Worm (Caenorhabditis elegans) whole organism, L4/young adult: ENCODE data around the gene asp-2.

Experiments
- W03F9.2 ChIP-seq: fragments of 150-350 bp; optimal IDR thresholded peaks from 2 replicates; lab custom pipeline; 2014; ENCODE audit warnings: missing biosample characterization, missing genetic modification characterization
- dao-5 ChIP-seq: sonication (generic microtip); optimal IDR thresholded peaks from 2 replicates; lab custom pipeline; 2016; ENCODE audit warnings: missing genotype, missing genetic modification characterization, moderate library complexity, missing compliant biosample characterization
- him-1 ChIP-seq: sonication (generic microtip); optimal IDR thresholded peaks from 2 replicates; lab custom pipeline; 2016; ENCODE audit warnings: missing genotype, missing genetic modification reagents, missing genetic modification characterization, missing compliant biosample characterization

The asp-2 gene

ce11 chrV:9175218-9175837, 27.5 kb upstream of the asp-2 start, which contains the start of gene spas-1:
spas-1 (plus strand) TSS chrV:9175789.
- TF ChIP-seq W03F9.2 (tag; lab: Kevin White, UChicago) (peak; percentile 92), him-1 (tag; lab: Kevin White, UChicago) (no peak), dao-5 (tag; lab: Kevin White, UChicago) (no peak)

- no peak for TF ChIP-seq him-1 (tag; lab: Kevin White, UChicago)
- no peak for TF ChIP-seq W03F9.2 (tag; lab: Kevin White, UChicago)
- no peak for TF ChIP-seq dao-5 (tag; lab: Kevin White, UChicago)
These were observed 21.1 kb upstream of the asp-2 start, which contains the start of gene ptr-1 for ce11 chrV:9181669-9182250. ptr-1 (minus strand) TSS chrV:9181719.

ce11 chrV:9183718-9184441, 19.0 kb upstream of the asp-2 start:
- TF ChIP-seq him-1 (tag; lab: Kevin White, UChicago): no peak
- TF ChIP-seq W03F9.2 (tag; lab: Kevin White, UChicago): no peak
- no peak for TF ChIP-seq dao-5 (tag; lab: Kevin White, UChicago)

DNA sequence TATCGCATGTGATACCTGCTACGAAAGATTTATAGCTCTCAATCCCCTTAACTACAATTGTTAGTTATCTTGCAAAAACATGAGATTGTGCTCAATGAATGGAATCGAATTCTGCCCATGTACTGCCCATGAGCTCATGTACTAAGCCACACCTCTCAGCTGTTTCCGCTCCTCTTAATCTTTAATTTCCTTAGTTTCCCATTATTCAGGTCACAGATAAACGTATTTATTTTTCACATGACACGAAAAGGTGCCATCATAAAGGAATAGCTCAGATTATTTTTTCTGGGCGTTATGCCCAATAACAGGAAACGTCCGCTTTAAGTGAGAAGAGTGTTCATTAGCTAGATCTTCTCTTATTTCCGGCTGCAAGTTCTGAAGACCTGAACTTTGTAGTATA, 16.8 kb upstream of the asp-2 start:
- TF ChIP-seq dao-5 (tag; lab: Kevin White, UChicago): no peak
- no peak for TF ChIP-seq W03F9.2 (tag; lab: Kevin White, UChicago)
- TF ChIP-seq him-1 (tag; lab: Kevin White, UChicago): no peak

DNA sequence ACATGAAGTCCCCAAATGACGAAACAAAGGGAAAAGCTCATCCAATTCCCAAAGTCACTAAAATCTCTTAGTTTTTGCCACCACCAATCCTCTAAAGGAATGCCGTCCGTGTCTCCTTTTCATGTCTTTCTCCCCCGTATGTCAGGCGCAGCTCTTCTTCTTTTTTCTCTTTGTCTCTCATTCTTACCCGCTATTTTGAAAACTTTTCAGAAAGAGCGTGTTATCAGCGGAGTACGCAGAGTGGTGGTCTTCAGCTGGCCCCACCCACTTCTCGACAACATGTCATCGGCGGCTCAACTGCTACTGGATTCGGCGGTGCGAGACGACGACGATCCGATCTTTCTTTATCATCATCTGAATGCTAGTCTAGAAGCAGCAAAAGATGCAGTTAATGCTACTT, 11.5 kb upstream of the asp-2 start, which contains the start of gene sphr-1:
Gene sphr-1 (plus strand): TSS at position 205 of the 400 bp plus-strand sequence.
- TF ChIP-seq him-1 (tag; lab: Kevin White, UChicago) (no peak), W03F9.2 (tag; lab: Kevin White, UChicago) (no peak), dao-5 (tag; lab: Kevin White, UChicago) (no peak)

DNA sequence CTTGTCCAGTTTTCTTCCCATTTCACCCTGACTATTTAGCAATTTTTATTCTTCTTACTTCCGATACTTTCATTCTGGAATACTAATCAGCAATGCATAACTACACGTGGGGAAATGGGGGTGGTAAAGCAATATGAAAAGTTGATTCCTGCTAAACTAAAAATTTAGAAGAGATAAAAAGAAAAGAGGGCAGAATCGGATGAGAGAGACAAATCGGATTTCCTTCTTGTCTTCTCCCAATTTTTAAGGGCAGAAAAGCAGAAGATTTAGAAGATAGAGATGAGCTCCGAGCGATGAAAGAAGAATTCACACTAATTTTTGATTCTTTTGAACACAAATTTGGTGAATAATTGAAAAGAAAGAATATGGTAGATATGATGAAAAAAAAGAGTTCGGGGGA, 8.8 kb upstream of the asp-2 start:
- TF ChIP-seq him-1 (tag; lab: Kevin White, UChicago): no peak
- TF ChIP-seq dao-5 (tag; lab: Kevin White, UChicago): no peak
- no peak for TF ChIP-seq W03F9.2 (tag; lab: Kevin White, UChicago)

ce11 chrV:9197121-9197520, 5.8 kb upstream of the asp-2 start, which contains the start of gene C24B5.4:
C24B5.4 (minus strand) TSS chrV:9197326.
- TF ChIP-seq dao-5 (tag; lab: Kevin White, UChicago): no peak
- no peak for TF ChIP-seq W03F9.2 (tag; lab: Kevin White, UChicago)
- no peak for TF ChIP-seq him-1 (tag; lab: Kevin White, UChicago)

ce11 chrV:9198887-9199286, 4.0 kb upstream of the asp-2 start, which contains the start of gene str-177:
str-177 (minus strand) TSS chrV:9198987.
- no peak for TF ChIP-seq W03F9.2 (tag; lab: Kevin White, UChicago)
- TF ChIP-seq dao-5 (tag; lab: Kevin White, UChicago): no peak
- TF ChIP-seq him-1 (tag; lab: Kevin White, UChicago): no peak

- no peak for TF ChIP-seq him-1 (tag; lab: Kevin White, UChicago)
- no peak for TF ChIP-seq W03F9.2 (tag; lab: Kevin White, UChicago)
- TF ChIP-seq dao-5 (tag; lab: Kevin White, UChicago): no peak
These were observed 4.5 kb downstream of the asp-2 start, which contains the start of gene inx-10 for ce11 chrV:9207377-9207776. inx-10 (minus strand) TSS chrV:9207477.

DNA sequence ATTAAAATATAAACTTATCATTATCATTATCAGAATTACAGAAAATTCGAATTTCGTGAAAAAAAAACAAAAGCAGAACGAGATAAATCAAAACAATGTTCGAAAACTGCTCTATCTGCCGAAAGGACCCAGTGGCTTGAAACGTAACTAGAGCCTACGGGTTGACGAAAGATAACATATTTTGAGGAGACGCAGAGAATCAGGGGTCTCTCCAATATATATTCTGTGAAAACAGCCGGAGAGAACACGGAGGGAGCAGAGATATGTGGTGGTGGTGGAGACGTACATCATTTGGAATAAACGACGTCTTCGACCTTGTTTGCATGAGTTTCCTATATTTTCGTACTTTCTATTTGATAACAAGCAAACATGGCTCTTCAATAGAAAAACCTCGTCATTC, 6.0 kb downstream of the asp-2 start:
- TF ChIP-seq him-1 (tag; lab: Kevin White, UChicago) (no peak), dao-5 (tag; lab: Kevin White, UChicago) (no peak), W03F9.2 (tag; lab: Kevin White, UChicago) (no peak)

DNA sequence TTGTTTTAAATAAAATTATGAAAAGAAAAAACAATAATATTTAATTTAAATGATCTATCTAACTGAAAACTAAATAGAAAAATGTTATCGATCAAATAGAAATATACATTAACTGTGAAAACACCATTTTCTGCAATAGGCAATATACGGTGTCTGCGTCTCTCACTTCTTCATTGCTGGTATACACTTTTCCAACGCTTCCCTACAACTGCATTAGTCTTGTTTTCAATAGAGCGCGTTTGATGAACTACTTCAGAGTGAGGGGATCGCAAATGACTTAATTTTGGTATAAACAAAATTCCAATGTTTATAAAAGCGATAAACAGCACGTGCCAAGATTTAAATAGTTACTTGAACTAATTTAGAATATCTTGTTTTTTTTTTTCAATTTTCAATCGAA, 9.6 kb downstream of the asp-2 start:
- TF ChIP-seq him-1 (tag; lab: Kevin White, UChicago) (no peak), W03F9.2 (tag; lab: Kevin White, UChicago) (peak; percentile 55)

DNA sequence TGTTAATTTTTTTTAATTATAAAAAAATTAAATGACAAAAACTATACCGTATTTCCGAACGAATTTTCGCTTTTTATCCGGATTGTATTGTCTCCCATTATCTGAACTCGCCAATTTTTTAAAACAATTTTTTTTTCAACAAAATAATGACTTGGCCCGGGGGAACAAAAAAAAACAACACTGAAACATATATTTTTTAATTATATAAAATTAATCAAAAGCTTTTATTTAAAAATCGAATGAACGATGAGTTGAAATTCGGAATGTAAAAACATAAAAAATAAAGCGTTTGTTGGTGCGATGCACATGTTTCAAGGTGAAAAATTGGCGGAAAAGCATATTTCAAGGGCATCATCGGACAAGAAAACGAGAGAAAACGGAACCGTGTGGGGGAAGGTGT, 10.7 kb downstream of the asp-2 start, which contains the start of gene mdt-27:
Gene mdt-27 (minus strand): TSS at position 101 of the 400 bp plus-strand sequence.
- TF ChIP-seq W03F9.2 (tag; lab: Kevin White, UChicago) (no peak), dao-5 (tag; lab: Kevin White, UChicago) (no peak), him-1 (tag; lab: Kevin White, UChicago) (no peak)

DNA sequence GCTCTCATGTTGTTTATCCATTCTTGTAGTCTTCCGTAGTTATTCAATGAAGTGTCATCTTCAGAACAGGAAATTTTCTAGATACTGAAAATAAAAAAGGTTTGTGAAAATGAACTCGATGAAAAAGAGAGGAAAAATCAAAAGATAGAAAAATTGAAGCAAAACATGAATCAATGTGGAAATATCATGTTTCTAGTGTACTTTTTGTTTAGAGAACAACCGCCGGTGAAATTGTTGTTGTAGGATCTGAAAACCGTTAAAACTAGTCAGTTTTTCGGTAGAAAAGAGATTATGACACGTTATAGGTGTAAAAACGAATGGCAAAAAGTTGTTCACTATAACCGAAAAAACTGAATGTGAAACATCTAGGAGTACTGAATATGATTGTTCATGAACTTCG, 14.3 kb downstream of the asp-2 start, which contains the start of gene pacs-1:
Gene pacs-1 (minus strand): TSS at position 101 of the 400 bp plus-strand sequence.
- TF ChIP-seq him-1 (tag; lab: Kevin White, UChicago): no peak
- no peak for TF ChIP-seq dao-5 (tag; lab: Kevin White, UChicago)
- no peak for TF ChIP-seq W03F9.2 (tag; lab: Kevin White, UChicago)
